Worm (Caenorhabditis elegans) whole organism, mixed stage, embryonic: Measurements from ENCODE around the gene ccch-3.

Experiments
- M03D4.4 ChIP-seq: sonication (generic microtip); optimal IDR thresholded peaks from 2 replicates; lab custom pipeline; 2017; ENCODE audit warnings: mild to moderate bottlenecking, missing genetic modification characterization, missing compliant biosample characterization
- blmp-1 ChIP-seq: fragments of 150-350 bp; optimal IDR thresholded peaks from 2 replicates; lab custom pipeline; 2014; ENCODE audit warnings: missing biosample characterization, missing genetic modification characterization
- ceh-83 ChIP-seq: fragments of 200-800 bp; sonication (Bioruptor generic); optimal IDR thresholded peaks from 2 replicates; lab custom pipeline; 2018; ENCODE audit warnings: mild to moderate bottlenecking, missing genetic modification characterization, missing compliant biosample characterization
- ces-1 ChIP-seq: fragments of 150-350 bp; optimal IDR thresholded peaks from 2 replicates; lab custom pipeline; 2014; ENCODE audit warnings: missing biosample characterization, missing genetic modification reagents, missing genetic modification characterization
- drap-1 ChIP-seq: fragments of 200-800 bp; sonication (Bioruptor generic); optimal IDR thresholded peaks from 3 replicates; lab custom pipeline; 2018; ENCODE audit warnings: mild to moderate bottlenecking, missing genetic modification characterization, missing compliant biosample characterization
- hlh-1 ChIP-seq: fragments of 150-350 bp; optimal IDR thresholded peaks from 2 replicates; lab custom pipeline; 2014; ENCODE audit warnings: missing biosample characterization, missing genetic modification reagents, missing genetic modification characterization
- lin-32 ChIP-seq: fragments of 200-800 bp; sonication (Bioruptor generic); optimal IDR thresholded peaks from 2 replicates; lab custom pipeline; 2018; ENCODE audit warnings: mild to moderate bottlenecking, missing genetic modification characterization, missing compliant biosample characterization
- nhr-12 ChIP-seq: fragments of 150-350 bp; optimal IDR thresholded peaks from 2 replicates; lab custom pipeline; 2014; ENCODE audit warnings: missing biosample characterization, missing genetic modification characterization
- nhr-2 ChIP-seq: fragments of 150-350 bp; optimal IDR thresholded peaks from 2 replicates; lab custom pipeline; 2014; ENCODE audit warnings: missing biosample characterization, missing genetic modification characterization
- nhr-237 ChIP-seq: fragments of 150-350 bp; optimal IDR thresholded peaks from 2 replicates; lab custom pipeline; 2014; ENCODE audit warnings: missing biosample characterization, missing genetic modification characterization
- nhr-28 ChIP-seq: fragments of 150-350 bp; optimal IDR thresholded peaks from 2 replicates; lab custom pipeline; 2014; ENCODE audit warnings: missing biosample characterization, missing genetic modification characterization
- snpc-4 ChIP-seq: fragments of 150-350 bp; optimal IDR thresholded peaks from 2 replicates; lab custom pipeline; 2014; ENCODE audit warnings: missing biosample characterization, missing genetic modification characterization
- unc-39 ChIP-seq: fragments of 150-350 bp; optimal IDR thresholded peaks from 2 replicates; lab custom pipeline; 2014; ENCODE audit warnings: missing biosample characterization, missing genetic modification characterization

ccch-3 gene

DNA sequence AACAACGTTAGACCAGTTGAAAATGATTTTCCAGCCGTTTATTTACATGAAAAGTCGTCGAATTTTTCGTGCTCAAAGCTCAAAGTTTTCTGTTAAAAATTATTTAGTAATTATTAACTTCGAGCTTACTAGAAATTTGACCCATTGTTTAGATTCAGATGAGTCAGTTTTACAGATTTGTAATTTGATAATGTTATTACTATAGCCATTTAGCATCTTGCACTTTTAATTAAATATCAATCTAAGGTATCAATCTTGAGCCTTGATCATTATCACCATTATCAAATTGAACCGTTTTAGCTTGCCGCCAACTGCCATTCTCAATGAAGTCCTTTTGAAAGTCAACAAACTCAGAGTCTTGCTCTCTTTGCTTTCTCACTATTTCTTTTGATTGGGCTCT is 50.0 kb downstream of the ccch-3 start, which contains the start of gene ZC116.1:
Gene ZC116.1, plus strand, starts transcription at position 301 of the 400 bp plus-strand sequence.
- no peak for TF ChIP-seq blmp-1 (tag; lab: Kevin White, UChicago)

DNA sequence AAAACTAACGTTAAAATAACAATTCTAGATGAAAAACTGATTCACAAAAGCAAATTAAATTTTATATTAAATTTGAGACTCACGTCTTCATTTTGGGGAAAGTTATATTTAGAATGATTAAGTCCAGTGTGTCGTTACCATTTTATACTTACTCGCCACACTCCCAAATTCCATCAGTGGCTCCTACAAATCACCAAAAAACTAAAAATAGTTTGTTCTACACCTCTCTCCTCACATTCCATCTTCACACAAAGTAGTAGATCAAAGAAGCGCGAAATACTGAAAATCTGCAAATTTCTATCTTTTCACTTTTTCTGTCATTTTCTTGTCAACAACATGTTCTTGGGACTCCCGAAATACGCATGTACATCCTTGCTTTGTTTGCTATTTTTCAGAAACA is 50.6 kb downstream of the ccch-3 start, which contains the start of gene ZC116.5:
Gene ZC116.5, minus strand, starts transcription at position 101 of the 400 bp plus-strand sequence.
- TF ChIP-seq nhr-28 (tag; lab: Kevin White, UChicago): no peak
- no peak for TF ChIP-seq nhr-12 (tag; lab: Kevin White, UChicago)
- no peak for TF ChIP-seq unc-39 (tag; lab: Kevin White, UChicago)
- no peak for TF ChIP-seq nhr-2 (tag; lab: Kevin White, UChicago)
- TF ChIP-seq M03D4.4 (tag; lab: Kevin White, UChicago): no peak
- TF ChIP-seq nhr-237 (tag; lab: Kevin White, UChicago): no peak
- no peak for TF ChIP-seq hlh-1
- TF ChIP-seq lin-32 (GFP tag; lab: Kevin White, UChicago): no peak
- TF ChIP-seq ces-1 (GFP tag; lab: Kevin White, UChicago): no peak
- no peak for TF ChIP-seq ceh-83 (GFP tag; lab: Kevin White, UChicago)
- TF ChIP-seq drap-1 (GFP tag; lab: Kevin White, UChicago): no peak
- no peak for TF ChIP-seq snpc-4 (tag; lab: Kevin White, UChicago)
